Fruit fly (Drosophila melanogaster) whole organism, embryonic: ENCODE data around the gene PAN3.

ENCODE experiments used
- Atf6 ChIP-seq: fragments of 200-800 bp; sonication (Bioruptor generic); IDR thresholded peaks from 2 replicates; pipeline ENCODE4 v1.3.6; 2022; ENCODE audit warnings: missing biosample characterization, missing genetic modification characterization
- Bdp1 ChIP-seq: fragments of 200-800 bp; sonication (Bioruptor generic); optimal IDR thresholded peaks from 3 replicates; lab custom pipeline; 2016; ENCODE audit warnings: missing biosample characterization, missing genetic modification characterization
- BtbVII ChIP-seq: fragments of 200-800 bp; sonication (Bioruptor generic); optimal IDR thresholded peaks from 3 replicates; lab custom pipeline; 2017; ENCODE audit warnings: missing biosample characterization, mild to moderate bottlenecking, missing genetic modification characterization
- CG10274 ChIP-seq: fragments of 200-800 bp; sonication (Bioruptor generic); optimal IDR thresholded peaks from 3 replicates; lab custom pipeline; 2017; ENCODE audit warnings: missing biosample characterization, mild to moderate bottlenecking, missing genetic modification characterization
- CG10462 ChIP-seq: fragments of 200-800 bp; sonication (Bioruptor generic); optimal IDR thresholded peaks from 2 replicates; lab custom pipeline; 2016; ENCODE audit warnings: missing biosample characterization, missing genetic modification characterization
- CG1233 ChIP-seq: fragments of 200-800 bp; sonication (Bioruptor generic); optimal IDR thresholded peaks from 4 replicates; lab custom pipeline; 2018; ENCODE audit warnings: missing biosample characterization, mild to moderate bottlenecking, missing genetic modification characterization
- CG13123 ChIP-seq: fragments of 200-800 bp; sonication (Bioruptor generic); optimal IDR thresholded peaks from 2 replicates; lab custom pipeline; 2016; ENCODE audit warnings: missing biosample characterization, missing genetic modification characterization
- CG1529 ChIP-seq: fragments of 200-800 bp; sonication (Bioruptor generic); optimal IDR thresholded peaks from 3 replicates; lab custom pipeline; 2018; ENCODE audit warnings: missing biosample characterization, missing genetic modification characterization
- CG1602 ChIP-seq: fragments of 200-800 bp; sonication (Bioruptor generic); optimal IDR thresholded peaks from 3 replicates; lab custom pipeline; 2016; ENCODE audit warnings: missing biosample characterization, missing genetic modification characterization
- CG17829 ChIP-seq: fragments of 200-800 bp; optimal IDR thresholded peaks from 2 replicates; lab custom pipeline; 2019; ENCODE audit warnings: missing biosample characterization, mild to moderate bottlenecking, missing genetic modification characterization, moderate library complexity
- CG17912 ChIP-seq: fragments of 200-800 bp; sonication (Bioruptor generic); optimal IDR thresholded peaks from 2 replicates; lab custom pipeline; 2018; ENCODE audit warnings: missing biosample characterization, mild to moderate bottlenecking, missing genetic modification characterization
- CG1792 ChIP-seq: fragments of 200-800 bp; sonication (Bioruptor generic); optimal IDR thresholded peaks from 2 replicates; lab custom pipeline; 2016; ENCODE audit warnings: missing biosample characterization, missing genetic modification characterization
- CG31365 ChIP-seq: fragments of 200-800 bp; sonication (Bioruptor generic); optimal IDR thresholded peaks from 2 replicates; lab custom pipeline; 2018; ENCODE audit warnings: missing biosample characterization, mild to moderate bottlenecking, missing genetic modification characterization
- CG31388 ChIP-seq: fragments of 200-800 bp; sonication (Bioruptor generic); optimal IDR thresholded peaks from 2 replicates; lab custom pipeline; 2016; ENCODE audit warnings: missing biosample characterization, missing genetic modification characterization
- CG34224 ChIP-seq: fragments of 200-800 bp; sonication (Bioruptor generic); IDR thresholded peaks from 3 replicates; pipeline ENCODE4 v1.3.6; 2022; ENCODE audit warnings: missing biosample characterization, missing genetic modification characterization; ENCODE audit not compliant: partially characterized antibody
- CG42726 ChIP-seq: fragments of 200-800 bp; sonication (Bioruptor generic); IDR thresholded peaks from 2 replicates; pipeline ENCODE4 v1.3.6; 2022; ENCODE audit warnings: missing biosample characterization, missing genetic modification characterization; ENCODE audit not compliant: partially characterized antibody
- CG4404 ChIP-seq: fragments of 200-800 bp; sonication (Bioruptor generic); IDR thresholded peaks from 2 replicates; pipeline ENCODE4 v1.3.6; 2022; ENCODE audit warnings: missing biosample characterization, missing genetic modification characterization
- CG6689 ChIP-seq: fragments of 200-800 bp; sonication (Bioruptor generic); IDR thresholded peaks from 2 replicates; pipeline ENCODE4 v1.3.6; 2022; ENCODE audit warnings: missing biosample characterization, missing genetic modification characterization
- CG7786 ChIP-seq: fragments of 200-800 bp; sonication (Bioruptor generic); optimal IDR thresholded peaks from 2 replicates; lab custom pipeline; 2016; ENCODE audit warnings: missing biosample characterization, missing genetic modification characterization
- CG8290 ChIP-seq, 3 experiments: fragments of 200-800 bp; sonication (Bioruptor generic); optimal IDR thresholded peaks; 2 replicates each; lab custom pipeline; 2016 to 2019; ENCODE audit warnings: missing biosample characterization in 3 of 3, missing genetic modification characterization in 3 of 3, mild to moderate bottlenecking in 2 of 3, moderate library complexity in 1 of 3
- CkIIα-i1 ChIP-seq: fragments of 200-800 bp; sonication (Bioruptor generic); IDR thresholded peaks from 2 replicates; pipeline ENCODE4 v1.3.6; 2022; ENCODE audit warnings: missing biosample characterization, missing genetic modification characterization
- CrebB ChIP-seq: fragments of 200-800 bp; sonication (Bioruptor generic); optimal IDR thresholded peaks from 3 replicates; lab custom pipeline; 2018; ENCODE audit warnings: missing biosample characterization, mild to moderate bottlenecking, missing genetic modification characterization
- HLHmδ ChIP-seq: fragments of 200-800 bp; sonication (Bioruptor generic); optimal IDR thresholded peaks from 2 replicates; lab custom pipeline; 2018; ENCODE audit warnings: missing biosample characterization, mild to moderate bottlenecking, missing genetic modification characterization, moderate library complexity
- Hr39 ChIP-seq: fragments of >200 bp; optimal IDR thresholded peaks from 2 replicates; lab custom pipeline; 2017
- Hr51 ChIP-seq, 2 experiments: fragments of 200-800 bp; sonication (Bioruptor generic); optimal IDR thresholded peaks; 2 replicates in 1 of 2; 3 replicates in 1 of 2; lab custom pipeline; 2016 to 2018; ENCODE audit warnings: missing biosample characterization in 2 of 2, missing genetic modification characterization in 2 of 2, mild to moderate bottlenecking in 1 of 2, moderate library complexity in 1 of 2
- NC2β ChIP-seq: fragments of 200-800 bp; sonication (Bioruptor generic); optimal IDR thresholded peaks from 2 replicates; lab custom pipeline; 2016; ENCODE audit warnings: missing biosample characterization, missing genetic modification characterization
- Nf-YA ChIP-seq: fragments of 200-800 bp; sonication (Bioruptor generic); IDR thresholded peaks from 2 replicates; pipeline ENCODE4 v1.3.6; 2022; ENCODE audit warnings: missing biosample characterization, missing genetic modification characterization
- Optix ChIP-seq: fragments of 200-800 bp; sonication (Bioruptor generic); IDR thresholded peaks from 3 replicates; pipeline ENCODE4 v1.3.6; 2022; ENCODE audit warnings: missing biosample characterization, missing genetic modification characterization
- Ssrp ChIP-seq: fragments of 200-800 bp; sonication (Bioruptor generic); optimal IDR thresholded peaks from 2 replicates; lab custom pipeline; 2018; ENCODE audit warnings: missing biosample characterization, mild to moderate bottlenecking, missing genetic modification characterization, moderate library complexity
- Stat92E ChIP-seq, 3 experiments: fragments of >200 bp in 2 of 3; fragments of 200-800 bp in 1 of 3; sonication (Bioruptor generic) in 1 of 3; optimal IDR thresholded peaks; 2 replicates each; lab custom pipeline; 2017 to 2019; ENCODE audit warnings: missing biosample characterization in 3 of 3, missing genetic modification characterization in 3 of 3, mild to moderate bottlenecking in 1 of 3, moderate library complexity in 1 of 3
- Trl ChIP-seq, 3 experiments: fragments of >200 bp in 2 of 3; fragments of 200-800 bp in 1 of 3; sonication (Bioruptor generic) in 1 of 3; optimal IDR thresholded peaks; 2 replicates in 1 of 3; 3 replicates in 2 of 3; lab custom pipeline; 2016 to 2017; ENCODE audit warnings: missing biosample characterization in 1 of 3, missing genetic modification characterization in 1 of 3
- Xbp1 ChIP-seq: fragments of 200-800 bp; sonication (Bioruptor generic); optimal IDR thresholded peaks from 3 replicates; lab custom pipeline; 2016; ENCODE audit warnings: missing biosample characterization, mild to moderate bottlenecking, missing genetic modification characterization
- cato ChIP-seq: fragments of 200-800 bp; sonication (Bioruptor generic); optimal IDR thresholded peaks from 2 replicates; lab custom pipeline; 2016; ENCODE audit warnings: missing biosample characterization, missing genetic modification characterization, borderline replicate concordance
- corto ChIP-seq: fragments of 200-800 bp; sonication (Bioruptor generic); optimal IDR thresholded peaks from 2 replicates; lab custom pipeline; 2016; ENCODE audit warnings: missing biosample characterization, mild to moderate bottlenecking, missing genetic modification characterization, moderate library complexity
- dpn ChIP-seq, 2 experiments: fragments of 200-800 bp; sonication (Bioruptor generic); optimal IDR thresholded peaks; 3 replicates each; lab custom pipeline; 2016; ENCODE audit warnings: missing biosample characterization in 2 of 2, missing genetic modification characterization in 2 of 2
- gce ChIP-seq: fragments of 200-800 bp; sonication (Bioruptor generic); IDR thresholded peaks from 3 replicates; pipeline ENCODE4 v1.3.6; 2022; ENCODE audit warnings: missing biosample characterization, missing genetic modification characterization
- gcm ChIP-seq: fragments of 200-800 bp; sonication (Bioruptor generic); optimal IDR thresholded peaks from 2 replicates; lab custom pipeline; 2019; ENCODE audit warnings: missing biosample characterization, mild to moderate bottlenecking, missing genetic modification characterization, moderate library complexity
- grn ChIP-seq: fragments of 200-800 bp; sonication (Bioruptor generic); optimal IDR thresholded peaks from 3 replicates; lab custom pipeline; 2017; ENCODE audit warnings: missing biosample characterization, missing genetic modification characterization
- h ChIP-seq: fragments of >200 bp; optimal IDR thresholded peaks from 2 replicates; lab custom pipeline; 2017
- hb ChIP-seq: fragments of 200-800 bp; sonication (Bioruptor generic); IDR thresholded peaks from 3 replicates; pipeline ENCODE4 v1.3.6; 2022; ENCODE audit warnings: missing biosample characterization, missing genetic modification characterization; ENCODE audit not compliant: partially characterized antibody
- onecut ChIP-seq: fragments of 200-800 bp; sonication (Bioruptor generic); IDR thresholded peaks from 2 replicates; pipeline ENCODE4 v1.3.6; 2022; ENCODE audit warnings: missing biosample characterization, missing genetic modification characterization
- org-1 ChIP-seq: fragments of 200-800 bp; sonication (Bioruptor generic); optimal IDR thresholded peaks from 2 replicates; lab custom pipeline; 2017; ENCODE audit warnings: missing biosample characterization, missing genetic modification characterization
- scrt ChIP-seq: fragments of 200-800 bp; sonication (Bioruptor generic); optimal IDR thresholded peaks from 2 replicates; lab custom pipeline; 2018; ENCODE audit warnings: missing biosample characterization, mild to moderate bottlenecking, missing genetic modification characterization, moderate library complexity
- sug ChIP-seq: fragments of 200-800 bp; optimal IDR thresholded peaks from 2 replicates; lab custom pipeline; 2019; ENCODE audit warnings: missing biosample characterization, mild to moderate bottlenecking, missing genetic modification characterization, moderate library complexity
- tgo ChIP-seq: fragments of 200-800 bp; sonication (Bioruptor generic); IDR thresholded peaks from 3 replicates; pipeline ENCODE4 v1.3.6; 2022; ENCODE audit warnings: missing biosample characterization, missing genetic modification characterization
- tup ChIP-seq: fragments of 200-800 bp; sonication (Bioruptor generic); optimal IDR thresholded peaks from 2 replicates; lab custom pipeline; 2016; ENCODE audit warnings: missing biosample characterization, mild to moderate bottlenecking, missing genetic modification characterization, moderate library complexity
- z ChIP-seq: fragments of 200-800 bp; sonication (Bioruptor generic); IDR thresholded peaks from 3 replicates; pipeline ENCODE4 v1.3.6; 2022; ENCODE audit warnings: missing biosample characterization, missing genetic modification characterization
- zf30C ChIP-seq: fragments of 200-800 bp; sonication (Bioruptor generic); optimal IDR thresholded peaks from 3 replicates; lab custom pipeline; 2018; ENCODE audit warnings: missing biosample characterization, mild to moderate bottlenecking, missing genetic modification characterization

Gene PAN3

DNA sequence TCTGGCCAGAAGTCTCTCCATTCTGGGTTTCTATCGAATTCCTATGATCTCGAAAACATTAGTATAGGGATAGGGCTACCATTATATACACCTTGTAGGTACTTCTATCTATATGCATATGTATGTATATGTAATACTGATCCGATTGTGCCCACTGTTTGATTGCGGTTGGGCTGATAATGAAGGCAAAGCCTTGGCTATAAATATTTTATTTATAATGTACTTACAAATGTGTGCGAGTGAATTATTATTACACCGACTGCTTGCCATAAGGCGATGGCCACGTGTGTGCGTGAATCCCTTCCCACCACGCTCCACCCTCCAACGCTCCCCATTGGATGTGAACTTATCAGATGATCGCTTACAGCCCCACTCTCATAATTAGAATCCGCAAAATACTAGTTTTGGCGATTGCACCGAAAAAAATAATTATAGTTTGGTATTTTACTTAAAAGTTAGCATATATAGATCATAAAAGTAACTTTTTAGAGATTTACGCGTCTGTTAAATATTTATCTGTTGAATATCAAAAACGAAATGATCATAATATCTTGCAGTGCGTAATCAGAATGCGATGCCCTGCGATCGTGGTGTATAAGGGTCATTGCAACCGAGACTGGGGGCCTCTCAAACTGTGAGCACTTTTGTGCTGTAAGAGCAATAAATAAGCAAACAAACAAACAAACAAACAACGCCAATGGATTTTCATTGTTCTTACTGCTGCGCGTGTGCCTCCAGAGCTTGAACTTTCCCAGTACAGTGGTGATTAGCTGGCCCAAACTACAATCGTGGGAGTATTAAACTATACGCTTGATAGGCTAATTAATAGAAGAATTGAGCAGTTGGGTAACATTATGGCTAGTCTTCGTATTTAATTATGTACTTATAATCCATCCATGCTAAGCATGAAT lies 9.4 kb downstream of the PAN3 start (continued):
- TF ChIP-seq CG8290 (GFP tag; optimal IDR thresholded peaks at IDR 0.05; lab: Kevin White, UChicago) (peak; percentile 5), CG8290 (tag; optimal IDR thresholded peaks at IDR 0.05; lab: Kevin White, UChicago) (no peak), zf30C (GFP tag; lab: Kevin White, UChicago) (no peak), CG1602 (GFP tag; lab: Kevin White, UChicago) (no peak), scrt (GFP tag; lab: Kevin White, UChicago) (no peak), CG34224 (GFP tag; lab: Robert Waterston, UW) (no peak), gcm (GFP tag; lab: Kevin White, UChicago) (no peak), Atf6 (GFP tag; lab: Robert Waterston, UW) (0 out of 2 replicates have a peak, but pooled peaks have one; percentile 20), sug (tag; lab: Kevin White, UChicago) (peak; percentile 92), z (no peak), onecut (GFP tag; lab: Robert Waterston, UW) (no peak; the same call in 1 of the 2 replicates), CG1792 (GFP tag; lab: Kevin White, UChicago) (peak; percentile 37), CG1233 (peak; percentile 7), Optix (peak; percentile 37; the same call in 2 of the 3 replicates), corto (GFP tag; lab: Kevin White, UChicago) (no peak), cato (GFP tag; lab: Kevin White, UChicago) (no peak), CG31365 (tag; lab: Kevin White, UChicago) (no peak), tup (GFP tag; lab: Kevin White, UChicago) (no peak), CG1529 (no peak), CG10462 (no peak), hb (GFP tag; lab: Robert Waterston, UW) (no peak), CG4404 (GFP tag; lab: Robert Waterston, UW) (no peak), CG13123 (GFP tag; lab: Kevin White, UChicago) (no peak), Hr39 (lab: Kevin White, UChicago) (no peak), NC2β (no peak), org-1 (GFP tag; lab: Kevin White, UChicago) (no peak), Ssrp (tag; lab: Kevin White, UChicago) (peak; percentile 20), Hr51 (GFP tag; optimal IDR thresholded peaks at IDR 0.05; lab: Kevin White, UChicago) (no peak), h (no peak), CkIIα-i1 (GFP tag; lab: Robert Waterston, UW) (no peak), tgo (GFP tag; lab: Robert Waterston, UW) (peak; percentile 59; the same call in 2 of the 3 replicates), CG7786 (GFP tag; lab: Kevin White, UChicago) (no peak), Stat92E (GFP tag; optimal IDR thresholded peaks at IDR 0.05; lab: Kevin White, UChicago) (no peak), CG31388 (GFP tag; lab: Kevin White, UChicago) (no peak), CG17912 (no peak), BtbVII (GFP tag; lab: Kevin White, UChicago) (peak; percentile 34), dpn (GFP tag; optimal IDR thresholded peaks at IDR 0.05; lab: Kevin White, UChicago) (no peak), gce (GFP tag; lab: Robert Waterston, UW) (no peak), grn (GFP tag; lab: Kevin White, UChicago) (peak; percentile 91), Xbp1 (GFP tag; lab: Kevin White, UChicago) (no peak), CrebB (tag; lab: Kevin White, UChicago) (no peak), Bdp1 (GFP tag; lab: Kevin White, UChicago) (no peak), CG6689 (GFP tag; lab: Robert Waterston, UW) (peak; percentile 43), HLHmδ (GFP tag; lab: Kevin White, UChicago) (peak; percentile 45), Trl (optimal IDR thresholded peaks at IDR 0.05; lab: Kevin White, UChicago) (no peak), Trl (GFP tag; optimal IDR thresholded peaks at IDR 0.05; lab: Kevin White, UChicago) (no peak), CG42726 (GFP tag; lab: Robert Waterston, UW) (no peak), Nf-YA (GFP tag; lab: Robert Waterston, UW) (no peak; the same call in 1 of the 2 replicates), CG10274 (no peak), CG17829 (tag; lab: Kevin White, UChicago) (no peak)
